Fruit fly (Drosophila melanogaster): ENCODE data around the gene Nipsnap.

dm6 chrX:16062720-16063413 lies 10.5 kb downstream of the Nipsnap start, which contains the start of gene CG12395:
- TF ChIP-seq psq (optimal IDR thresholded peaks at IDR 0.05), result no peak
- TF ChIP-seq usp (GFP tag; optimal IDR thresholded peaks at IDR 0.05), result no peak
- TF ChIP-seq pan (optimal IDR thresholded peaks at IDR 0.05), result no peak
- no peak for TF ChIP-seq CG8478 (optimal IDR thresholded peaks at IDR 0.05)
- no peak for TF ChIP-seq Dll (optimal IDR thresholded peaks at IDR 0.05)
